Fruit fly (Drosophila melanogaster) whole organism, embryonic: Measurements from ENCODE around the gene erm.

Experiments used
- Ada2b ChIP-seq: fragments of 200-800 bp; sonication (Bioruptor generic); IDR thresholded peaks from 2 replicates; pipeline ENCODE4 v1.3.6; 2022; ENCODE audit warnings: missing biosample characterization, missing genetic modification characterization
- Aef1 ChIP-seq: fragments of 200-800 bp; sonication (Bioruptor generic); IDR thresholded peaks from 3 replicates; pipeline ENCODE4 v1.3.6; 2022; ENCODE audit warnings: missing biosample characterization, missing genetic modification characterization
- Atf3 ChIP-seq: fragments of 200-800 bp; sonication (Bioruptor generic); optimal IDR thresholded peaks from 3 replicates; lab custom pipeline; 2016; ENCODE audit warnings: missing biosample characterization, missing genetic modification characterization
- Blimp-1 ChIP-seq: fragments of 200-800 bp; sonication (Bioruptor generic); optimal IDR thresholded peaks from 3 replicates; lab custom pipeline; 2018; ENCODE audit warnings: missing biosample characterization, missing genetic modification characterization, mild to moderate bottlenecking, moderate library complexity, missing genetic modification reagents
- CG10274 ChIP-seq: fragments of 200-800 bp; sonication (Bioruptor generic); optimal IDR thresholded peaks from 3 replicates; lab custom pipeline; 2017; ENCODE audit warnings: missing biosample characterization, mild to moderate bottlenecking, missing genetic modification characterization
- CG10543 ChIP-seq: fragments of 200-800 bp; sonication (Bioruptor generic); optimal IDR thresholded peaks from 3 replicates; lab custom pipeline; 2017; ENCODE audit warnings: missing biosample characterization, mild to moderate bottlenecking, missing genetic modification characterization, moderate library complexity
- CG11560 ChIP-seq: fragments of 200-800 bp; sonication (Bioruptor generic); IDR thresholded peaks from 3 replicates; pipeline ENCODE4 v1.3.6; 2022; ENCODE audit warnings: missing biosample characterization, missing genetic modification characterization
- CG11696 ChIP-seq: fragments of 200-800 bp; sonication (Bioruptor generic); IDR thresholded peaks from 2 replicates; pipeline ENCODE4 v1.3.6; 2022; ENCODE audit warnings: missing biosample characterization, missing genetic modification characterization
- CG12155 ChIP-seq: fragments of 200-800 bp; sonication (Bioruptor generic); optimal IDR thresholded peaks from 3 replicates; lab custom pipeline; 2016; ENCODE audit warnings: missing biosample characterization, missing genetic modification characterization
- CG12659 ChIP-seq: fragments of 200-800 bp; sonication (Bioruptor generic); optimal IDR thresholded peaks from 3 replicates; lab custom pipeline; 2017; ENCODE audit warnings: mild to moderate bottlenecking, missing biosample characterization, missing genetic modification reagents, missing genetic modification characterization
- CG1529 ChIP-seq: fragments of 200-800 bp; sonication (Bioruptor generic); optimal IDR thresholded peaks from 3 replicates; lab custom pipeline; 2018; ENCODE audit warnings: missing biosample characterization, missing genetic modification characterization
- CG15601 ChIP-seq: fragments of 200-800 bp; sonication (Bioruptor generic); optimal IDR thresholded peaks from 3 replicates; lab custom pipeline; 2019; ENCODE audit warnings: missing biosample characterization, mild to moderate bottlenecking, missing genetic modification characterization, moderate library complexity
- CG17328 ChIP-seq: fragments of 200-800 bp; sonication (Bioruptor generic); IDR thresholded peaks from 2 replicates; pipeline ENCODE4 v1.3.6; 2022; ENCODE audit warnings: missing biosample characterization, missing genetic modification characterization
- CG17829 ChIP-seq: fragments of 200-800 bp; optimal IDR thresholded peaks from 2 replicates; lab custom pipeline; 2019; ENCODE audit warnings: missing biosample characterization, mild to moderate bottlenecking, missing genetic modification characterization, moderate library complexity
- CG2875 ChIP-seq: fragments of 200-800 bp; sonication (Bioruptor generic); optimal IDR thresholded peaks from 2 replicates; lab custom pipeline; 2017; ENCODE audit warnings: missing biosample characterization, mild to moderate bottlenecking, missing genetic modification characterization, missing genetic modification reagents
- CG30431 ChIP-seq: fragments of 200-800 bp; sonication (Bioruptor generic); optimal IDR thresholded peaks from 2 replicates; lab custom pipeline; 2017; ENCODE audit warnings: missing biosample characterization, missing genetic modification characterization
- CG3163 ChIP-seq: fragments of 200-800 bp; sonication (Bioruptor generic); optimal IDR thresholded peaks from 3 replicates; lab custom pipeline; 2016; ENCODE audit warnings: missing biosample characterization, missing genetic modification characterization
- CG3838 ChIP-seq: fragments of 200-800 bp; sonication (Bioruptor generic); optimal IDR thresholded peaks from 3 replicates; lab custom pipeline; 2016; ENCODE audit warnings: missing biosample characterization, missing genetic modification characterization
- CG3847 ChIP-seq: fragments of 200-800 bp; sonication (Bioruptor generic); IDR thresholded peaks from 2 replicates; pipeline ENCODE4 v1.3.6; 2022; ENCODE audit warnings: missing biosample characterization, missing genetic modification characterization
- CG42726 ChIP-seq: fragments of 200-800 bp; sonication (Bioruptor generic); IDR thresholded peaks from 2 replicates; pipeline ENCODE4 v1.3.6; 2022; ENCODE audit warnings: missing biosample characterization, missing genetic modification characterization; ENCODE audit not compliant: partially characterized antibody
- CG6689 ChIP-seq: fragments of 200-800 bp; sonication (Bioruptor generic); IDR thresholded peaks from 2 replicates; pipeline ENCODE4 v1.3.6; 2022; ENCODE audit warnings: missing biosample characterization, missing genetic modification characterization
- CG6854 ChIP-seq: fragments of 200-800 bp; sonication (Bioruptor generic); optimal IDR thresholded peaks from 3 replicates; lab custom pipeline; 2017; ENCODE audit warnings: missing biosample characterization, mild to moderate bottlenecking, missing genetic modification characterization
- CG7786 ChIP-seq: fragments of 200-800 bp; sonication (Bioruptor generic); optimal IDR thresholded peaks from 2 replicates; lab custom pipeline; 2016; ENCODE audit warnings: missing biosample characterization, missing genetic modification characterization
- CG7963 ChIP-seq: fragments of 200-800 bp; sonication (Bioruptor generic); IDR thresholded peaks from 3 replicates; pipeline ENCODE4 v1.3.6; 2022; ENCODE audit warnings: missing biosample characterization, missing genetic modification characterization; ENCODE audit not compliant: partially characterized antibody
- CrebB ChIP-seq: fragments of 200-800 bp; sonication (Bioruptor generic); optimal IDR thresholded peaks from 3 replicates; lab custom pipeline; 2018; ENCODE audit warnings: missing biosample characterization, mild to moderate bottlenecking, missing genetic modification characterization
- Dip3 ChIP-seq: fragments of 200-800 bp; sonication (Bioruptor generic); optimal IDR thresholded peaks from 3 replicates; lab custom pipeline; 2016; ENCODE audit warnings: missing biosample characterization, missing genetic modification characterization
- Dp ChIP-seq: fragments of 200-800 bp; sonication (Bioruptor generic); optimal IDR thresholded peaks from 2 replicates; lab custom pipeline; 2018; ENCODE audit warnings: missing biosample characterization, mild to moderate bottlenecking, missing genetic modification characterization, moderate library complexity
- Dref ChIP-seq: fragments of 200-800 bp; sonication (Bioruptor generic); IDR thresholded peaks from 2 replicates; pipeline ENCODE4 v1.3.6; 2022; ENCODE audit warnings: missing biosample characterization, missing genetic modification characterization
- Fer1 ChIP-seq: fragments of 200-800 bp; sonication (Bioruptor generic); optimal IDR thresholded peaks from 2 replicates; lab custom pipeline; 2017; ENCODE audit warnings: missing biosample characterization, mild to moderate bottlenecking, missing genetic modification characterization
- Fer2 ChIP-seq: fragments of 200-800 bp; sonication (Bioruptor generic); optimal IDR thresholded peaks from 2 replicates; lab custom pipeline; 2018; ENCODE audit warnings: missing biosample characterization, mild to moderate bottlenecking, missing genetic modification characterization, moderate library complexity
- HLH3B ChIP-seq: fragments of 200-800 bp; sonication (Bioruptor generic); IDR thresholded peaks from 2 replicates; pipeline ENCODE4 v1.3.6; 2022; ENCODE audit warnings: missing biosample characterization, missing genetic modification characterization
- Hr39 ChIP-seq: fragments of >200 bp; optimal IDR thresholded peaks from 2 replicates; lab custom pipeline; 2017
- Jarid2 ChIP-seq: fragments of 200-800 bp; sonication (Bioruptor generic); optimal IDR thresholded peaks from 3 replicates; lab custom pipeline; 2017; ENCODE audit warnings: mild to moderate bottlenecking, missing biosample characterization, missing genetic modification reagents, missing genetic modification characterization
- Mad ChIP-seq: fragments of 200-800 bp; sonication (Bioruptor generic); optimal IDR thresholded peaks from 2 replicates; lab custom pipeline; 2016; ENCODE audit warnings: missing biosample characterization, missing genetic modification characterization
- Sin3A ChIP-seq: fragments of >200 bp; optimal IDR thresholded peaks from 2 replicates; lab custom pipeline; 2018
- Xbp1 ChIP-seq: fragments of 200-800 bp; sonication (Bioruptor generic); optimal IDR thresholded peaks from 3 replicates; lab custom pipeline; 2016; ENCODE audit warnings: missing biosample characterization, mild to moderate bottlenecking, missing genetic modification characterization
- bbx ChIP-seq: fragments of 200-800 bp; sonication (Bioruptor generic); IDR thresholded peaks from 2 replicates; pipeline ENCODE4 v1.3.6; 2022; ENCODE audit warnings: missing biosample characterization, missing genetic modification characterization; ENCODE audit not compliant: partially characterized antibody
- dati ChIP-seq: fragments of 200-800 bp; sonication (Bioruptor generic); IDR thresholded peaks from 2 replicates; pipeline ENCODE4 v1.3.6; 2022; ENCODE audit warnings: missing biosample characterization, missing genetic modification characterization
- gro ChIP-seq: fragments of 200-800 bp; sonication (Bioruptor generic); optimal IDR thresholded peaks from 2 replicates; lab custom pipeline; 2016; ENCODE audit warnings: missing biosample characterization, missing genetic modification characterization
- gt ChIP-seq: fragments of 200-800 bp; sonication (Bioruptor generic); IDR thresholded peaks from 2 replicates; pipeline ENCODE4 v1.3.6; 2022; ENCODE audit warnings: missing biosample characterization, missing genetic modification characterization
- jigr1 ChIP-seq: fragments of 200-800 bp; sonication (Bioruptor generic); IDR thresholded peaks from 3 replicates; pipeline ENCODE4 v1.3.6; 2022; ENCODE audit warnings: missing biosample characterization, missing genetic modification characterization
- knrl ChIP-seq: fragments of 200-800 bp; sonication (Bioruptor generic); IDR thresholded peaks from 3 replicates; pipeline ENCODE4 v1.3.6; 2022; ENCODE audit warnings: missing biosample characterization, missing genetic modification characterization; ENCODE audit not compliant: partially characterized antibody
- mam ChIP-seq: fragments of 200-800 bp; sonication (Bioruptor generic); optimal IDR thresholded peaks from 3 replicates; lab custom pipeline; 2016; ENCODE audit warnings: missing biosample characterization, missing genetic modification characterization
- pan ChIP-seq, 4 experiments: fragments of >200 bp in 3 of 4; fragments of 200-800 bp in 1 of 4; sonication (Bioruptor generic) in 1 of 4; optimal IDR thresholded peaks in 3 of 4; IDR thresholded peaks in 1 of 4; 2 replicates each; pipeline versions ENCODE4 v1.3.6 to Lab custom; 2017 to 2022; ENCODE audit warnings: missing biosample characterization in 2 of 4, missing genetic modification characterization in 2 of 4, mixed read lengths in 1 of 4
- pum ChIP-seq: fragments of 200-800 bp; sonication (Bioruptor generic); optimal IDR thresholded peaks from 2 replicates; lab custom pipeline; 2016; ENCODE audit warnings: missing biosample characterization, missing genetic modification characterization
- row ChIP-seq: fragments of 200-800 bp; sonication (Bioruptor generic); IDR thresholded peaks from 3 replicates; pipeline ENCODE4 v1.3.6; 2022; ENCODE audit warnings: missing biosample characterization, missing genetic modification characterization
- shn ChIP-seq: fragments of 200-800 bp; sonication (Bioruptor generic); optimal IDR thresholded peaks from 3 replicates; lab custom pipeline; 2016; ENCODE audit warnings: missing biosample characterization, missing genetic modification characterization
- so ChIP-seq: fragments of 200-800 bp; sonication (Bioruptor generic); IDR thresholded peaks from 3 replicates; pipeline ENCODE4 v1.3.6; 2022; ENCODE audit warnings: missing biosample characterization, missing genetic modification characterization
- stc ChIP-seq: fragments of 200-800 bp; sonication (Bioruptor generic); IDR thresholded peaks from 2 replicates; pipeline ENCODE4 v1.3.6; 2022; ENCODE audit warnings: missing biosample characterization, missing genetic modification characterization
- tin ChIP-seq: fragments of 200-800 bp; sonication (Bioruptor generic); optimal IDR thresholded peaks from 3 replicates; lab custom pipeline; 2016; ENCODE audit warnings: missing biosample characterization, missing genetic modification characterization

erm gene

DNA sequence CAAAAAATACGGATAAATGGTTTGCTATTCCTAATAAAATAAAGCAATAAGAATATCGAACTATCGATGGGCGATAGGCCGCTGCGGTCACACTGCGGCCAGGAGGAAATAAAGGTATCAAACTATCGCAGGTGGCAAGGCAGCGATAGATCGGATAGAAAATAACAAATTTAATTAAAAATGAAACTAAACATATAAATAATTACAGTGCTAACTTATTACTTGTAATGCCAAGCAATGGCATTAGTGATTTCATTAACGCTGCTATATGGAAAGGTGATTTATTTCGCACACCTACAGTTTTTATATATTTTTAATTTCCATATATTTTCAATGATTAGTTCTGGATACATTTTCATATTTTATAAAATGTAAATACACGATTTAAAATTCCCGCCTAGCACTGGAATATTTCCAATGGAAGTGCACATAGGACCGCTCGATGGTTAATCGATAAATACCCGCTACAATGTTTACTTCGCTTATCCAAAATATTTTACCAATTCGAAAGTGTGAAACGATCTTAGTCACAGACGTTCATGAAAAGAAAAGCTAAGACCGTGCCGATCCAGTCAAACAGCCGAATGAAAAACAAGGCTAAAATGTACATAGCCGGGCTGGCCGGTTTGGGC lies 10.7 kb upstream of the erm start, which contains the start of the genes CG15356 and CG15362 (continued):
- TF ChIP-seq CG12155 (GFP tag; lab: Kevin White, UChicago) (peak; percentile 44), Dref (GFP tag; lab: Robert Waterston, UW) (peak; percentile 90), shn (no peak), CrebB (no peak), gt (no peak), jigr1 (GFP tag; lab: Robert Waterston, UW) (peak; percentile 59; the same call in 1 of the 3 replicates), Fer1 (peak; percentile 30), CG15601 (tag; lab: Kevin White, UChicago) (no peak), knrl (GFP tag; lab: Robert Waterston, UW) (peak; percentile 99), CG3163 (no peak), Ada2b (GFP tag; lab: Robert Waterston, UW) (no peak), Fer2 (tag; lab: Kevin White, UChicago) (peak; percentile 8), CG7786 (GFP tag; lab: Kevin White, UChicago) (no peak), Aef1 (peak; percentile 29; the same call in 1 of the 3 replicates), CG3838 (GFP tag; lab: Kevin White, UChicago) (no peak), Hr39 (lab: Kevin White, UChicago) (no peak), CG6854 (no peak), CG1529 (GFP tag; lab: Kevin White, UChicago) (no peak), CG2875 (GFP tag; lab: Kevin White, UChicago) (peak; percentile 4), tin (peak; percentile 5), CG10543 (GFP tag; lab: Kevin White, UChicago) (peak; percentile 1), stc (GFP tag; lab: Robert Waterston, UW) (no peak), CG11560 (no peak), so (no peak), pum (GFP tag; lab: Kevin White, UChicago) (no peak), gro (GFP tag; lab: Kevin White, UChicago) (peak; percentile 9), Mad (no peak), CG30431 (GFP tag; lab: Kevin White, UChicago) (no peak), HLH3B (GFP tag; lab: Robert Waterston, UW) (no peak), CG6689 (GFP tag; lab: Robert Waterston, UW) (0 out of 2 replicates have a peak, but pooled peaks have one; percentile 18), row (GFP tag; lab: Robert Waterston, UW) (peak; percentile 78), CG11696 (GFP tag; lab: Robert Waterston, UW) (no peak), Blimp-1 (no peak), Dp (GFP tag; lab: Kevin White, UChicago) (peak; percentile 65), CG12659 (peak; percentile 83), bbx (GFP tag; lab: Robert Waterston, UW) (peak; percentile 99), Jarid2 (no peak), dati (GFP tag; lab: Robert Waterston, UW) (no peak), CG17328 (no peak), CG42726 (peak; percentile 99), CG10274 (no peak), pan (optimal IDR thresholded peaks at IDR 0.05; lab: Kevin White, UChicago) (no peak), pan (GFP tag; optimal IDR thresholded peaks at IDR 0.05 in 1 of 2, IDR thresholded peaks at IDR 0.05 in 1 of 2) (peak in 1 of 2 experiments; percentile 60), Dip3 (GFP tag; lab: Kevin White, UChicago) (peak; percentile 17), CG3847 (GFP tag; lab: Robert Waterston, UW) (peak; percentile 48), Sin3A (lab: Kevin White, UChicago) (peak; percentile 67), Atf3 (GFP tag; lab: Kevin White, UChicago) (no peak), CG7963 (GFP tag; lab: Robert Waterston, UW) (peak; percentile 99), Xbp1 (GFP tag; lab: Kevin White, UChicago) (peak; percentile 42), CG17829 (peak; percentile 19), mam (peak; percentile 15)
